Worm (Caenorhabditis elegans): ENCODE data around the gene F53E10.1.

DNA sequence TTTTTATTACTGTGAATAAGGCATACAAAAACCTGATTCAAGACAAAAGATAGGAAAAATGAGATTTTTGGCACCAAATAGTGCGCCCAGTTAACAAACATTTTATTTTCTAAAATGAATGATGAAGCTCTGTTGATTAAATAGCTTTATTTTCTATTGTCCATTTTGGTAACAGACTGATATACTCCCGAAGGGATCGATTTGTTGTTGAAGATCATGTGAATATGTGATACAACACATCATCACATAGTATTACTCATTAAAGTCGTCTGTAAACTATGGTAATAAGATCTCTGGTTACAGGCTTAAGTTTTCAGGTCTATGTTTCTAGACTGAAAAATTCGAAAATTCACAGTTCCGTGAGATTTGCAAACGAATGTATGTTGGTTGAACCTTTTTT lies 42.0 kb upstream of the F53E10.1 start, which contains the start of gene srj-20:
- TF ChIP-seq attf-6 (GFP tag; IDR thresholded peaks at IDR 0.05) = no peak
- TF ChIP-seq hmg-1.2 (GFP tag; IDR thresholded peaks at IDR 0.05) = no peak
- no peak for TF ChIP-seq ceh-58 (GFP tag; IDR thresholded peaks at IDR 0.05)
- no peak for TF ChIP-seq akir-1 (GFP tag; optimal IDR thresholded peaks at IDR 0.05)
- no peak for TF ChIP-seq nfya-1 (tag; optimal IDR thresholded peaks at IDR 0.05; ENCODE audit: borderline replicate concordance, insufficient read depth)
